Worm (Caenorhabditis elegans) whole organism, young adult: ENCODE results near the gene fbxa-96.

Experiments used
- B0019.2 ChIP-seq: fragments of 200-800 bp; sonication (Bioruptor generic); conservative IDR thresholded peaks from 2 replicates; pipeline ENCODE4 v1.3.6; 2022; ENCODE audit warnings: missing genetic modification reagents, missing genetic modification characterization, missing compliant biosample characterization
- B0035.1 ChIP-seq: sonication (generic microtip); optimal IDR thresholded peaks from 2 replicates; lab custom pipeline; 2016; ENCODE audit warnings: missing genetic modification characterization, mild to moderate bottlenecking, missing compliant biosample characterization, missing genotype, missing genetic modification reagents
- F10E7.11 ChIP-seq: sonication (generic microtip); optimal IDR thresholded peaks from 2 replicates; lab custom pipeline; 2017; ENCODE audit warnings: mild to moderate bottlenecking, missing genetic modification characterization, moderate library complexity, missing compliant biosample characterization
- F49E8.2 ChIP-seq: sonication (generic microtip); optimal IDR thresholded peaks from 3 replicates; lab custom pipeline; 2017; ENCODE audit warnings: missing genetic modification characterization, mild to moderate bottlenecking, missing compliant biosample characterization, antibody characterized with exemption, moderate library complexity; ENCODE audit not compliant: insufficient read depth
- F55B11.4 ChIP-seq: sonication (generic microtip); optimal IDR thresholded peaks from 2 replicates; lab custom pipeline; 2016; ENCODE audit warnings: missing compliant biosample characterization, missing genetic modification characterization, borderline replicate concordance; ENCODE audit not compliant: insufficient read depth
- K11D2.4 ChIP-seq: fragments of 200-800 bp; sonication (Bioruptor generic); IDR thresholded peaks from 2 replicates; pipeline ENCODE4 v1.3.6; 2022; ENCODE audit warnings: missing genetic modification reagents, missing genetic modification characterization, missing compliant biosample characterization
- Y67H2A.10 ChIP-seq: fragments of 200-800 bp; sonication (Bioruptor generic); conservative IDR thresholded peaks from 2 replicates; pipeline ENCODE4 v1.3.6; 2022; ENCODE audit warnings: missing genetic modification reagents, missing genetic modification characterization, missing compliant biosample characterization
- ama-1 ChIP-seq, 3 experiments: fragments of 150-350 bp in 1 of 3; sonication (generic microtip) in 2 of 3; optimal IDR thresholded peaks; 2 replicates each; lab custom pipeline; 2014 to 2018; ENCODE audit warnings: missing biosample characterization in 2 of 3, missing genetic modification characterization in 2 of 3, missing genetic modification reagents in 2 of 3
- attf-5 ChIP-seq: fragments of 200-800 bp; sonication (Bioruptor generic); optimal IDR thresholded peaks from 2 replicates; lab custom pipeline; 2018; ENCODE audit warnings: mild to moderate bottlenecking, missing genetic modification characterization, missing compliant biosample characterization
- attf-6 ChIP-seq: fragments of 200-800 bp; sonication (Bioruptor generic); IDR thresholded peaks from 2 replicates; pipeline ENCODE4 v1.3.6; 2022; ENCODE audit warnings: missing genetic modification reagents, missing genetic modification characterization, missing compliant biosample characterization
- bed-1 ChIP-seq: fragments of 200-800 bp; sonication (Bioruptor generic); IDR thresholded peaks from 2 replicates; pipeline ENCODE4 v1.3.6; 2022; ENCODE audit warnings: missing genetic modification reagents, missing genetic modification characterization, missing compliant biosample characterization
- bed-2 ChIP-seq: fragments of 200-800 bp; sonication (Bioruptor generic); IDR thresholded peaks from 2 replicates; pipeline ENCODE4 v1.3.6; 2022; ENCODE audit warnings: missing genetic modification reagents, missing genetic modification characterization, missing compliant biosample characterization
- ceh-100 ChIP-seq: fragments of 200-800 bp; sonication (Bioruptor generic); IDR thresholded peaks from 2 replicates; pipeline ENCODE4 v1.3.6; 2022; ENCODE audit warnings: missing genetic modification reagents, missing genetic modification characterization, missing compliant biosample characterization
- ceh-40 ChIP-seq: fragments of 200-800 bp; sonication (Bioruptor generic); IDR thresholded peaks from 2 replicates; pipeline ENCODE4 v1.3.6; 2022; ENCODE audit warnings: missing genetic modification characterization, missing compliant biosample characterization
- ceh-79 ChIP-seq: sonication (generic microtip); optimal IDR thresholded peaks from 2 replicates; lab custom pipeline; 2017; ENCODE audit warnings: mild to moderate bottlenecking, missing genetic modification characterization, missing compliant biosample characterization
- dpl-1 ChIP-seq: fragments of 150-350 bp; optimal IDR thresholded peaks from 2 replicates; lab custom pipeline; 2014; ENCODE audit warnings: missing biosample characterization, missing genetic modification reagents, missing genetic modification characterization
- egrh-3 ChIP-seq: fragments of 200-800 bp; sonication (Bioruptor generic); IDR thresholded peaks from 2 replicates; pipeline ENCODE4 v1.3.6; 2022; ENCODE audit warnings: missing genetic modification reagents, missing genetic modification characterization, missing compliant biosample characterization
- ekl-4 ChIP-seq: fragments of 200-800 bp; sonication (Bioruptor generic); IDR thresholded peaks from 2 replicates; pipeline ENCODE4 v1.3.6; 2022; ENCODE audit warnings: missing genetic modification reagents, missing genetic modification characterization, missing compliant biosample characterization
- gei-17 ChIP-seq: fragments of 200-800 bp; sonication (Bioruptor generic); optimal IDR thresholded peaks from 2 replicates; lab custom pipeline; 2018; ENCODE audit warnings: mild to moderate bottlenecking, missing genetic modification characterization, missing compliant biosample characterization
- hmg-20 ChIP-seq: fragments of 200-800 bp; sonication (Bioruptor generic); IDR thresholded peaks from 2 replicates; pipeline ENCODE4 v1.3.6; 2022; ENCODE audit warnings: missing genetic modification reagents, missing genetic modification characterization, missing compliant biosample characterization
- lag-1 ChIP-seq: fragments of 200-800 bp; sonication (Bioruptor generic); IDR thresholded peaks from 2 replicates; pipeline ENCODE4 v1.3.6; 2022; ENCODE audit warnings: missing genetic modification reagents, missing genetic modification characterization, missing compliant biosample characterization
- lin-26 ChIP-seq: fragments of 200-800 bp; sonication (Bioruptor generic); IDR thresholded peaks from 2 replicates; pipeline ENCODE4 v1.3.6; 2022; ENCODE audit warnings: missing genetic modification reagents, missing genetic modification characterization, missing compliant biosample characterization
- lin-40 ChIP-seq: sonication (generic microtip); optimal IDR thresholded peaks from 2 replicates; lab custom pipeline; 2016; ENCODE audit warnings: missing genetic modification characterization, mild to moderate bottlenecking, missing compliant biosample characterization, missing genotype, missing genetic modification reagents
- madf-6 ChIP-seq: fragments of 200-800 bp; sonication (Bioruptor generic); IDR thresholded peaks from 2 replicates; pipeline ENCODE4 v1.3.6; 2022; ENCODE audit warnings: missing genetic modification reagents, missing genetic modification characterization, missing compliant biosample characterization
- mel-28 ChIP-seq: sonication (generic microtip); optimal IDR thresholded peaks from 2 replicates; lab custom pipeline; 2016; ENCODE audit warnings: borderline replicate concordance, mild to moderate bottlenecking, missing genetic modification characterization, missing compliant biosample characterization
- nfyb-1 ChIP-seq: fragments of 200-800 bp; sonication (Bioruptor generic); IDR thresholded peaks from 2 replicates; pipeline ENCODE4 v1.3.6; 2022; ENCODE audit warnings: missing genetic modification reagents, missing genetic modification characterization, missing compliant biosample characterization
- nhr-120 ChIP-seq: fragments of 200-800 bp; sonication (Bioruptor generic); IDR thresholded peaks from 2 replicates; pipeline ENCODE4 v1.3.6; 2022; ENCODE audit warnings: missing genetic modification characterization, missing compliant biosample characterization
- nhr-179 ChIP-seq: sonication (generic microtip); optimal IDR thresholded peaks from 2 replicates; lab custom pipeline; 2016; ENCODE audit warnings: mild to moderate bottlenecking, missing genetic modification characterization, missing compliant biosample characterization
- nhr-27 ChIP-seq: fragments of 200-800 bp; sonication (Bioruptor generic); optimal IDR thresholded peaks from 2 replicates; lab custom pipeline; 2018; ENCODE audit warnings: mild to moderate bottlenecking, missing genetic modification characterization, moderate library complexity, missing compliant biosample characterization
- rcor-1 ChIP-seq: fragments of 200-800 bp; sonication (Bioruptor generic); IDR thresholded peaks from 2 replicates; pipeline ENCODE4 v1.3.6; 2022; ENCODE audit warnings: missing genetic modification reagents, missing genetic modification characterization, missing compliant biosample characterization
- rec-8 ChIP-seq, 2 experiments: sonication (generic microtip); optimal IDR thresholded peaks; 2 replicates each; lab custom pipeline; 2016; ENCODE audit warnings: mild to moderate bottlenecking in 2 of 2, missing genetic modification characterization in 2 of 2, missing genetic modification reagents in 2 of 2, missing genotype in 2 of 2, missing biosample characterization in 1 of 2, missing compliant biosample characterization in 1 of 2, moderate library complexity in 1 of 2
- snpc-4 ChIP-seq, 5 experiments: fragments of 150-350 bp in 1 of 5; sonication (generic microtip) in 4 of 5; optimal IDR thresholded peaks; 2 replicates each; lab custom pipeline; 2014 to 2018; ENCODE audit warnings: missing genetic modification characterization in 5 of 5, missing biosample characterization in 3 of 5, antibody characterized with exemption in 2 of 5, mild to moderate bottlenecking in 2 of 5, missing compliant biosample characterization in 2 of 5, missing genotype in 2 of 5, moderate library complexity in 2 of 5, missing genetic modification reagents in 1 of 5
- unc-130 ChIP-seq: sonication (generic microtip); optimal IDR thresholded peaks from 2 replicates; lab custom pipeline; 2016; ENCODE audit warnings: missing genetic modification reagents, missing genetic modification characterization, missing compliant biosample characterization
- unc-62 ChIP-seq: fragments of 150-350 bp; optimal IDR thresholded peaks from 2 replicates; lab custom pipeline; 2014; ENCODE audit warnings: missing biosample characterization, missing genetic modification reagents, missing genetic modification characterization
- xnd-1 ChIP-seq: sonication (generic microtip); optimal IDR thresholded peaks from 2 replicates; lab custom pipeline; 2016; ENCODE audit warnings: missing genotype, missing genetic modification reagents, missing genetic modification characterization, missing compliant biosample characterization
- zfh-2 ChIP-seq: fragments of 200-800 bp; sonication (Bioruptor generic); conservative IDR thresholded peaks from 2 replicates; pipeline ENCODE4 v1.3.6; 2022; ENCODE audit warnings: missing genetic modification reagents, missing genetic modification characterization, missing compliant biosample characterization
- ztf-18 ChIP-seq: sonication (generic microtip); optimal IDR thresholded peaks from 2 replicates; lab custom pipeline; 2016; ENCODE audit warnings: missing genotype, mild to moderate bottlenecking, missing genetic modification characterization, missing compliant biosample characterization
- ztf-3 ChIP-seq: fragments of 200-800 bp; sonication (Bioruptor generic); optimal IDR thresholded peaks from 2 replicates; lab custom pipeline; 2018; ENCODE audit warnings: mild to moderate bottlenecking, missing genetic modification characterization, missing compliant biosample characterization

fbxa-96 gene

DNA sequence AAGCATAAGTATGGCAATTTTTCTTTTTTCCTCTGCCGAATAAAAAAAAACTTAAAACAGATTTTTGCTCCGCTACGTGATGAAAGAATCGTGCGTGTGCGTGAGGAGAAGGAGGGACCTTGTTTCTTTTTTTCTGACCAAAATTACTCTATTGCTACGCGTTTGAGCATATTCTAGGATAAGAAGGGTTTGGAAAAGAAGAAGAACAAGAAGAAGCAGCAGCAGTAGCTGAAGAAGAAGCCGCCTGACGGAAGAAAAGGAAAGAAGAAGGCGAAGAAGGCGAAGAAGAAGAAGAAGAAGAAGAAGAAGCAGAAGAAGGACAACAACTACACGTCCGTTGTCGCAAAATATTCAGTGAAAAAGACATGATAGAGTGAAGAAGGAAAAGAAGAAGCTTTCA is 44.1 kb downstream of the fbxa-96 start:
- TF ChIP-seq mel-28 (tag; lab: Kevin White, UChicago) (no peak), dpl-1 (GFP tag; lab: Kevin White, UChicago) (no peak), bed-1 (GFP tag; lab: Robert Waterston, UW) (no peak), Y67H2A.10 (GFP tag; lab: Robert Waterston, UW) (no peak), hmg-20 (GFP tag; lab: Robert Waterston, UW) (no peak), ceh-40 (no peak), unc-62 (GFP tag; lab: Kevin White, UChicago) (no peak), lin-40 (tag; lab: Kevin White, UChicago) (no peak), madf-6 (GFP tag; lab: Robert Waterston, UW) (no peak), ceh-100 (GFP tag; lab: Robert Waterston, UW) (no peak)

DNA sequence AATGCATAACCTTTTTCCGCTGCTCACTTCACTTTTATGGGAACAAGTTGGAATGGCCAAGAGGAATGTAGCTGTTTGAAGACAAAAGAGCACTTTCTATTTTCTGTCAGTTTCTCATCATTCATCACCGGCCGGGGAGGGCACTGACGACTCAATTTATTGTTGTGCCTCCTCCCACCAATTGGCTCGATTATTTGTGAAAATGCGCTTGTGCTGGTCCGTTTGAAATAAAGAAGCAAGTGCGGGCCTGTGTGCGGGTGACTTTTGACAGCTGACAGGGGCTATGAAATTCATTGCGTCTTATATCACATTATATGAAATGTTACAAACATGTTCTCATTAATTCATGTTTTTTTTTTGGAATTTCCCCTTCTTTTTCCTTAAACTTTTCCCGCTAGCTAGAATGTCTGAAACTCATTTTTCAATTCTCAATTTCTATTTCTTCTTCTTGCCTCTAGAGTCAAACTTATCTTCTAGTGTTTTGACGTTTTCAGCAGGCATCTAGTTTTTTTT is 46.2 kb downstream of the fbxa-96 start:
- TF ChIP-seq nfyb-1 (GFP tag; lab: Robert Waterston, UW) (no peak), F49E8.2 (tag; lab: Kevin White, UChicago) (no peak), F10E7.11 (no peak), ztf-18 (tag; lab: Kevin White, UChicago) (no peak), K11D2.4 (GFP tag; lab: Robert Waterston, UW) (no peak)
- TF ChIP-seq, all 124 proteins: peak for 0

DNA sequence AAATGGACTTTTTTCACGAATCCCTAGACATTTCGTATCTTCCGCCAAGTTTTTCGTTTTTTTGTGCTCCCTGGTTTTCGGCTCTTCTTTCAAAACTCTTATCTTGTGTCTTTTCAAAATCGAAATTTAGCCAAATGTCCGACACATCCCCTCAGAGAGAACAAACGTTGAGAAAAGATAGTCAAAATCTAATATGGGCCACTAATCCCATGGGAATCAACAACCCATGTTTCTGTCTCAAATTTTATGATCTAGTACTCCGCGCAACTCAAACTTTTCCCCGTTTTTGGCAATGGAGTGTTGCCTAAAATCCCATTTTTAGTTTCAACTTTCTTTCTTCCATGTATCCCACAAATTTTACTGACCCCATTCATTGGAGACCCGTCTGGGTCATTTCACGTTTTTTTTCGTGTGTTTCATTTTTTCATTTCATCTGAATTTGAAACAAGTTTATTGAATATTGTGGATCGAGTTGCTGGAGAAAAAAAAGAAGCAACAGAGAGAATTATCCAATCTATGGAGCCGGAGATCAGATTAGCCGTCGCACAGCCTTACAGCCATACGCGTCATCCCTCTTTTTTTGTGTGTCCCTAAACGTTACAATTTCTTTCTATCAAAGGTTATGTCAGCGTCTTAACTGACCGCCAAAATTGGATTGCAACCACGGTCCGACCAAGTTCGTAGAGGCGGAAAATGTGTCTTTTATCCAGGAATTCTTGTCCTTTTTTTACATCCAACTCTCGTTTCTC is 48.5 kb downstream of the fbxa-96 start:
- TF ChIP-seq lag-1 (GFP tag; lab: Robert Waterston, UW): no peak
- TF ChIP-seq F55B11.4 (tag; lab: Kevin White, UChicago): no peak
- TF ChIP-seq mel-28 (tag; lab: Kevin White, UChicago): no peak
- no peak for TF ChIP-seq attf-5
- TF ChIP-seq ekl-4 (GFP tag; lab: Robert Waterston, UW): no peak
- TF ChIP-seq nhr-27: no peak
- no peak for TF ChIP-seq F49E8.2 (tag; lab: Kevin White, UChicago)
- no peak for TF ChIP-seq nhr-179
- TF ChIP-seq ceh-79 (tag; lab: Kevin White, UChicago): no peak
- TF ChIP-seq gei-17 (GFP tag; lab: Kevin White, UChicago): no peak
- TF ChIP-seq B0035.1: no peak
- no peak for TF ChIP-seq ztf-3 (GFP tag; lab: Kevin White, UChicago)
- TF ChIP-seq lin-40 (tag; lab: Kevin White, UChicago): no peak

DNA sequence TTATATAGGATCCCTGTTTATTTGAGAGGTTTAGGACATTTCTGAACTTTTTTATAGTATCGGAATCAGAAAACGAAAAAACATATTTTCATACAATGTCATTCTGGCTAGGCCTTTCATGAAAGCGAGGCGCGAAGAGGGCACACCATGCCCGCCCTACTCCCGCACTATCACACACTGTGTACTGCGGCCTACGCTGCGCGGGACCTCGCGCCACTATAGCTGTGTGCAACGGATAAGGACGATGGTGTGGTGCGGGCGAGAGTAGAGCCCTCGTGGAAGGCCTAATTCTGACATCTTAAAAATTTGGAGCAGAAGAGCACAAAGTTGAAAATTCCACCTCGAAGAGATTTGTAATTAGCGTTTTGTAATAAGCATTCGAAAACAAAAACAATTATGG is 49.3 kb downstream of the fbxa-96 start:
- TF ChIP-seq snpc-4 (GFP tag; optimal IDR thresholded peaks at IDR 0.05; lab: Kevin White, UChicago) (peak; percentile 27), snpc-4 (tag; optimal IDR thresholded peaks at IDR 0.05; lab: Kevin White, UChicago) (peak in 1 of 4 experiments; percentile 58), zfh-2 (GFP tag; lab: Robert Waterston, UW) (peak; percentile 47; the same call in 1 of the 2 replicates), lin-26 (GFP tag; lab: Robert Waterston, UW) (no peak)

DNA sequence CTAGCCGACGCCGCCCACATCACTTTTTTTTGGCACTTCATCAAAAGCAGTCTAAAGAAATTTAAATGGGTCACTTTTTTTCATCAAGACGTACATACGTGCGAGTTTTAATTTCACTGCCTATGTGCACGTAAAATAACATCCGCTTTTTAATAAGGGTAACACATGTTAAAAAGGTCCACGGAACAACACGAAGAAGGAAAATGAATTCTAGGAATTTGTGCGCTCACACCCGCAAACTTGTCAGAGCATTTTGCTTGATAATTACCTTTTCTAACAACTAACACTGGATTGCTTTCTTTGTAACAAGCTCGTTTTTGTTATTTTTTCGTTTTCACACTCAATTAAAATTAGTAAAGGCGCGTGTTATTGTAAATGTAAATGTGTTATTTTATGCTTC is 51.5 kb downstream of the fbxa-96 start:
- no peak for TF ChIP-seq lag-1 (GFP tag; lab: Robert Waterston, UW)
- no peak for TF ChIP-seq ama-1 (optimal IDR thresholded peaks at IDR 0.05; lab: Kevin White, UChicago)
- TF ChIP-seq ama-1 (GFP tag; optimal IDR thresholded peaks at IDR 0.05; lab: Kevin White, UChicago): no peak
- no peak for TF ChIP-seq attf-6 (GFP tag; lab: Robert Waterston, UW)
- no peak for TF ChIP-seq hmg-20 (GFP tag; lab: Robert Waterston, UW)
- TF ChIP-seq bed-2 (GFP tag; lab: Robert Waterston, UW): no peak
- no peak for TF ChIP-seq attf-5
- no peak for TF ChIP-seq egrh-3
- no peak for TF ChIP-seq unc-130 (GFP tag; lab: Kevin White, UChicago)
- no peak for TF ChIP-seq nhr-120 (GFP tag; lab: Robert Waterston, UW)
- TF ChIP-seq rec-8 (tag; optimal IDR thresholded peaks at IDR 0.05; lab: Kevin White, UChicago): no peak
- no peak for TF ChIP-seq rcor-1 (GFP tag; lab: Robert Waterston, UW)
- TF ChIP-seq B0019.2 (GFP tag; lab: Robert Waterston, UW): no peak
- no peak for TF ChIP-seq ztf-18 (tag; lab: Kevin White, UChicago)
- TF ChIP-seq xnd-1 (tag; lab: Kevin White, UChicago): no peak
- TF ChIP-seq lin-40 (tag; lab: Kevin White, UChicago): no peak
- TF ChIP-seq ceh-79 (tag; lab: Kevin White, UChicago): no peak
